Fruit fly (Drosophila melanogaster) whole organism, embryonic: ENCODE measurements around the gene jus.

Experiments
- CG12942 ChIP-seq: fragments of 200-800 bp; sonication (Bioruptor generic); optimal IDR thresholded peaks from 3 replicates; lab custom pipeline; 2016; ENCODE audit warnings: missing biosample characterization, missing genetic modification characterization
- CG2202 ChIP-seq: fragments of 200-800 bp; sonication (Bioruptor generic); optimal IDR thresholded peaks from 2 replicates; lab custom pipeline; 2018; ENCODE audit warnings: missing biosample characterization, mild to moderate bottlenecking, missing genetic modification characterization
- CG2678 ChIP-seq: fragments of 200-800 bp; sonication (Bioruptor generic); optimal IDR thresholded peaks from 3 replicates; lab custom pipeline; 2019; ENCODE audit warnings: missing biosample characterization, mild to moderate bottlenecking, missing genetic modification characterization, moderate library complexity
- CG2875 ChIP-seq: fragments of 200-800 bp; sonication (Bioruptor generic); optimal IDR thresholded peaks from 2 replicates; lab custom pipeline; 2017; ENCODE audit warnings: missing biosample characterization, mild to moderate bottlenecking, missing genetic modification characterization, missing genetic modification reagents
- CG3163 ChIP-seq: fragments of 200-800 bp; sonication (Bioruptor generic); optimal IDR thresholded peaks from 3 replicates; lab custom pipeline; 2016; ENCODE audit warnings: missing biosample characterization, missing genetic modification characterization
- CG6791 ChIP-seq: fragments of 200-800 bp; sonication (Bioruptor generic); IDR thresholded peaks from 3 replicates; pipeline ENCODE4 v1.3.6; 2022; ENCODE audit warnings: missing biosample characterization, missing genetic modification characterization; ENCODE audit not compliant: partially characterized antibody
- CG7556 ChIP-seq: fragments of 200-800 bp; sonication (Bioruptor generic); optimal IDR thresholded peaks from 2 replicates; lab custom pipeline; 2017; ENCODE audit warnings: missing biosample characterization, mild to moderate bottlenecking, missing genetic modification characterization
- CHES-1-like ChIP-seq: fragments of 200-800 bp; sonication (Bioruptor generic); optimal IDR thresholded peaks from 2 replicates; lab custom pipeline; 2016; ENCODE audit warnings: missing biosample characterization, missing genetic modification characterization
- D ChIP-seq, 2 experiments: fragments of 200-800 bp in 1 of 2; fragments of >200 bp in 1 of 2; sonication (Bioruptor generic) in 1 of 2; optimal IDR thresholded peaks; 2 replicates in 1 of 2; 3 replicates in 1 of 2; lab custom pipeline; 2017; ENCODE audit warnings: mild to moderate bottlenecking in 1 of 2, missing biosample characterization in 1 of 2, missing genetic modification characterization in 1 of 2, missing genetic modification reagents in 1 of 2
- Dfd ChIP-seq, 2 experiments: fragments of >200 bp; optimal IDR thresholded peaks; 2 replicates each; lab custom pipeline; 2017; ENCODE audit warnings: missing biosample characterization in 2 of 2, missing genetic modification characterization in 2 of 2
- Drgx ChIP-seq: fragments of 200-800 bp; sonication (Bioruptor generic); IDR thresholded peaks from 2 replicates; pipeline ENCODE4 v1.3.6; 2022; ENCODE audit warnings: missing biosample characterization, missing genetic modification characterization
- Ets65A ChIP-seq: fragments of 200-800 bp; sonication (Bioruptor generic); peaks from one replicate; lab custom pipeline; 2016; ENCODE audit warnings: missing biosample characterization, missing genetic modification characterization
- Fer2 ChIP-seq: fragments of 200-800 bp; sonication (Bioruptor generic); optimal IDR thresholded peaks from 2 replicates; lab custom pipeline; 2018; ENCODE audit warnings: missing biosample characterization, mild to moderate bottlenecking, missing genetic modification characterization, moderate library complexity
- HLH4C ChIP-seq: fragments of 200-800 bp; sonication (Bioruptor generic); IDR thresholded peaks from 3 replicates; pipeline ENCODE4 v1.3.6; 2022; ENCODE audit warnings: missing biosample characterization, missing genetic modification characterization; ENCODE audit not compliant: partially characterized antibody
- Hmr ChIP-seq: fragments of 200-800 bp; sonication (Bioruptor generic); optimal IDR thresholded peaks from 3 replicates; lab custom pipeline; 2017; ENCODE audit warnings: mild to moderate bottlenecking, missing biosample characterization, missing genetic modification reagents, missing genetic modification characterization
- Max ChIP-seq: fragments of 200-800 bp; sonication (Bioruptor generic); optimal IDR thresholded peaks from 2 replicates; lab custom pipeline; 2016; ENCODE audit warnings: missing biosample characterization, mild to moderate bottlenecking, missing genetic modification characterization
- NK7.1 ChIP-seq: fragments of 200-800 bp; sonication (Bioruptor generic); optimal IDR thresholded peaks from 3 replicates; lab custom pipeline; 2016; ENCODE audit warnings: missing biosample characterization, missing genetic modification characterization
- Nf-YB ChIP-seq: fragments of 200-800 bp; sonication (Bioruptor generic); optimal IDR thresholded peaks from 3 replicates; lab custom pipeline; 2019; ENCODE audit warnings: missing biosample characterization, mild to moderate bottlenecking, missing genetic modification characterization, moderate library complexity
- Oaz ChIP-seq: fragments of 200-800 bp; sonication (Bioruptor generic); IDR thresholded peaks from 2 replicates; pipeline ENCODE4 v1.3.6; 2022; ENCODE audit warnings: missing biosample characterization, missing genetic modification characterization
- Rx ChIP-seq: fragments of 200-800 bp; sonication (Bioruptor generic); IDR thresholded peaks from 2 replicates; pipeline ENCODE4 v1.3.6; 2022; ENCODE audit warnings: missing biosample characterization, missing genetic modification characterization
- Six4 ChIP-seq: fragments of 200-800 bp; sonication (Bioruptor generic); optimal IDR thresholded peaks from 2 replicates; lab custom pipeline; 2016; ENCODE audit warnings: missing biosample characterization, missing genetic modification characterization
- Sox102F ChIP-seq: fragments of 200-800 bp; sonication (Bioruptor generic); optimal IDR thresholded peaks from 2 replicates; lab custom pipeline; 2018; ENCODE audit warnings: missing biosample characterization, mild to moderate bottlenecking, missing genetic modification characterization, moderate library complexity
- TFAM ChIP-seq: fragments of 200-800 bp; sonication (Bioruptor generic); optimal IDR thresholded peaks from 2 replicates; lab custom pipeline; 2017; ENCODE audit warnings: missing biosample characterization, missing genetic modification characterization, inconsistent platforms
- Taf1 ChIP-seq: fragments of 200-800 bp; sonication (Bioruptor generic); IDR thresholded peaks from 2 replicates; pipeline ENCODE4 v1.3.6; 2022; ENCODE audit warnings: missing biosample characterization, missing genetic modification characterization
- amos ChIP-seq: fragments of 200-800 bp; sonication (Bioruptor generic); IDR thresholded peaks from 2 replicates; pipeline ENCODE4 v1.3.6; 2022; ENCODE audit warnings: missing biosample characterization, missing genetic modification characterization; ENCODE audit not compliant: partially characterized antibody
- caup ChIP-seq: fragments of 200-800 bp; sonication (Bioruptor generic); optimal IDR thresholded peaks from 3 replicates; lab custom pipeline; 2017; ENCODE audit warnings: missing biosample characterization, mild to moderate bottlenecking, missing genetic modification characterization, moderate library complexity; ENCODE audit not compliant: severe bottlenecking
- crol ChIP-seq: fragments of 200-800 bp; sonication (Bioruptor generic); IDR thresholded peaks from 2 replicates; pipeline ENCODE4 v1.3.6; 2022; ENCODE audit warnings: missing biosample characterization, missing genetic modification characterization
- cwo ChIP-seq: fragments of 200-800 bp; sonication (Bioruptor generic); optimal IDR thresholded peaks from 3 replicates; lab custom pipeline; 2017; ENCODE audit warnings: missing biosample characterization, missing genetic modification characterization, mild to moderate bottlenecking, moderate library complexity, missing genetic modification reagents
- dati ChIP-seq: fragments of 200-800 bp; sonication (Bioruptor generic); IDR thresholded peaks from 2 replicates; pipeline ENCODE4 v1.3.6; 2022; ENCODE audit warnings: missing biosample characterization, missing genetic modification characterization
- esg ChIP-seq: fragments of 200-800 bp; sonication (Bioruptor generic); conservative IDR thresholded peaks from 2 replicates; pipeline ENCODE4 v1.3.6; 2022; ENCODE audit warnings: missing biosample characterization, missing genetic modification characterization
- eve ChIP-seq, 2 experiments: fragments of >200 bp; optimal IDR thresholded peaks; 2 replicates each; lab custom pipeline; 2017; ENCODE audit warnings: missing biosample characterization in 2 of 2, missing genetic modification characterization in 2 of 2
- ewg ChIP-seq: fragments of 200-800 bp; sonication (Bioruptor generic); optimal IDR thresholded peaks from 3 replicates; lab custom pipeline; 2017; ENCODE audit warnings: mild to moderate bottlenecking, missing biosample characterization, missing genetic modification reagents, missing genetic modification characterization
- eyg ChIP-seq: fragments of 200-800 bp; sonication (Bioruptor generic); optimal IDR thresholded peaks from 3 replicates; lab custom pipeline; 2016; ENCODE audit warnings: missing biosample characterization, missing genetic modification characterization
- ftz-f1 ChIP-seq: fragments of 200-800 bp; sonication (Bioruptor generic); optimal IDR thresholded peaks from 2 replicates; lab custom pipeline; 2016; ENCODE audit warnings: missing biosample characterization, missing genetic modification characterization
- gce ChIP-seq: fragments of 200-800 bp; sonication (Bioruptor generic); IDR thresholded peaks from 3 replicates; pipeline ENCODE4 v1.3.6; 2022; ENCODE audit warnings: missing biosample characterization, missing genetic modification characterization
- gro ChIP-seq: fragments of 200-800 bp; sonication (Bioruptor generic); optimal IDR thresholded peaks from 2 replicates; lab custom pipeline; 2016; ENCODE audit warnings: missing biosample characterization, missing genetic modification characterization
- hth ChIP-seq: fragments of >200 bp; optimal IDR thresholded peaks from 2 replicates; lab custom pipeline; 2017; ENCODE audit warnings: inconsistent platforms
- inv ChIP-seq: fragments of 200-800 bp; sonication (Bioruptor generic); IDR thresholded peaks from 2 replicates; pipeline ENCODE4 v1.3.6; 2022; ENCODE audit warnings: missing biosample characterization, missing genetic modification characterization; ENCODE audit not compliant: partially characterized antibody
- nerfin-2 ChIP-seq: fragments of 200-800 bp; sonication (Bioruptor generic); IDR thresholded peaks from 2 replicates; pipeline ENCODE4 v1.3.6; 2022; ENCODE audit warnings: missing biosample characterization, missing genetic modification characterization; ENCODE audit not compliant: partially characterized antibody
- onecut ChIP-seq: fragments of 200-800 bp; sonication (Bioruptor generic); IDR thresholded peaks from 2 replicates; pipeline ENCODE4 v1.3.6; 2022; ENCODE audit warnings: missing biosample characterization, missing genetic modification characterization
- org-1 ChIP-seq: fragments of 200-800 bp; sonication (Bioruptor generic); optimal IDR thresholded peaks from 2 replicates; lab custom pipeline; 2017; ENCODE audit warnings: missing biosample characterization, missing genetic modification characterization
- pan ChIP-seq, 4 experiments: fragments of >200 bp in 3 of 4; fragments of 200-800 bp in 1 of 4; sonication (Bioruptor generic) in 1 of 4; optimal IDR thresholded peaks in 3 of 4; IDR thresholded peaks in 1 of 4; 2 replicates each; pipeline versions ENCODE4 v1.3.6 to Lab custom; 2017 to 2022; ENCODE audit warnings: missing biosample characterization in 2 of 4, missing genetic modification characterization in 2 of 4, mixed read lengths in 1 of 4
- run ChIP-seq: fragments of 200-800 bp; sonication (Bioruptor generic); optimal IDR thresholded peaks from 3 replicates; lab custom pipeline; 2018; ENCODE audit warnings: missing biosample characterization, mild to moderate bottlenecking, missing genetic modification characterization
- shn ChIP-seq: fragments of 200-800 bp; sonication (Bioruptor generic); optimal IDR thresholded peaks from 3 replicates; lab custom pipeline; 2016; ENCODE audit warnings: missing biosample characterization, missing genetic modification characterization
- slou ChIP-seq: fragments of 200-800 bp; sonication (Bioruptor generic); optimal IDR thresholded peaks from 3 replicates; lab custom pipeline; 2016; ENCODE audit warnings: missing biosample characterization, missing genetic modification characterization
- so ChIP-seq: fragments of 200-800 bp; sonication (Bioruptor generic); IDR thresholded peaks from 3 replicates; pipeline ENCODE4 v1.3.6; 2022; ENCODE audit warnings: missing biosample characterization, missing genetic modification characterization
- sr ChIP-seq: fragments of 200-800 bp; sonication (Bioruptor generic); IDR thresholded peaks from 3 replicates; pipeline ENCODE4 v1.3.6; 2022; ENCODE audit warnings: missing biosample characterization, missing genetic modification characterization
- tup ChIP-seq: fragments of 200-800 bp; sonication (Bioruptor generic); optimal IDR thresholded peaks from 2 replicates; lab custom pipeline; 2016; ENCODE audit warnings: missing biosample characterization, mild to moderate bottlenecking, missing genetic modification characterization, moderate library complexity
- twi ChIP-seq: fragments of 200-800 bp; optimal IDR thresholded peaks from 2 replicates; lab custom pipeline; 2019; ENCODE audit warnings: missing biosample characterization, mild to moderate bottlenecking, missing genetic modification characterization, moderate library complexity
- z ChIP-seq: fragments of 200-800 bp; sonication (Bioruptor generic); IDR thresholded peaks from 3 replicates; pipeline ENCODE4 v1.3.6; 2022; ENCODE audit warnings: missing biosample characterization, missing genetic modification characterization

The jus gene

DNA sequence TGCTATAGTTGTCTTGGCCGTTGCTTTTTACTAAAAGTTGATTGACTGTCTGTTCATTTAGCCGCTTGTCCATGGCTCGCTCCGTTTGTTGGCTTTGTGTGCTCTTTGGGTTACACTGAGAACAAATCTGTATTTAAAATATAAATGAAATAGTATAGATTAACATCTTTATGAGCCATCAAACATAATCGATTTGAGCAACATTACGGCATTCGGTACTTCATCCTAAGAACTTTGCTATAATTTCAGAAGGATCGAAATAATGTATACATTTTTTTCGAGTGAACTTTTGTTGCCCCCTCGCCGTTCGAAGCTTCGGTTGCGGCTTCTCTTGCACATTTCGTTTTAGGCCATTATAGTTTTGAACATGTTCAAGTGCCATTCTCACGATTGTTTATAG, 13.2 kb upstream of the jus start (continued):
- peak; percentile 81 for TF ChIP-seq Ets65A
- no peak for TF ChIP-seq Dfd (GFP tag; optimal IDR thresholded peaks at IDR 0.05; lab: Kevin White, UChicago)
- TF ChIP-seq gce (GFP tag; lab: Robert Waterston, UW), result peak; percentile 58; the same call in 1 of the 3 replicates
- no peak for TF ChIP-seq ftz-f1
- no peak for TF ChIP-seq CG12942 (GFP tag; lab: Kevin White, UChicago)
- TF ChIP-seq caup (GFP tag; lab: Kevin White, UChicago), result peak; percentile 32
- peak; percentile 35 for TF ChIP-seq Six4 (GFP tag; lab: Kevin White, UChicago)
- TF ChIP-seq Sox102F (GFP tag; lab: Kevin White, UChicago), result peak; percentile 89
- TF ChIP-seq HLH4C, result no peak
- no peak for TF ChIP-seq dati (GFP tag; lab: Robert Waterston, UW)
- TF ChIP-seq Taf1, result no peak
- no peak for TF ChIP-seq inv (GFP tag; lab: Robert Waterston, UW)
- TF ChIP-seq Drgx (GFP tag; lab: Robert Waterston, UW), result peak; percentile 92
- no peak for TF ChIP-seq shn (GFP tag; lab: Kevin White, UChicago)
- no peak for TF ChIP-seq z (GFP tag; lab: Robert Waterston, UW)
- TF ChIP-seq CHES-1-like (GFP tag; lab: Kevin White, UChicago), result no peak
- TF ChIP-seq Rx, result peak; percentile 68
- TF ChIP-seq CG6791 (GFP tag; lab: Robert Waterston, UW), result no peak
- peak; percentile 60 for TF ChIP-seq ewg
- peak; percentile 63 for TF ChIP-seq CG7556 (GFP tag; lab: Kevin White, UChicago)
- peak; percentile 59 for TF ChIP-seq CG2202 (tag; lab: Kevin White, UChicago)
- TF ChIP-seq nerfin-2, result no peak
- TF ChIP-seq gro (GFP tag; lab: Kevin White, UChicago), result no peak
- TF ChIP-seq amos (GFP tag; lab: Robert Waterston, UW), result no peak
- no peak for TF ChIP-seq D (optimal IDR thresholded peaks at IDR 0.05; lab: Kevin White, UChicago)
- peak; percentile 73 for TF ChIP-seq D (GFP tag; optimal IDR thresholded peaks at IDR 0.05; lab: Kevin White, UChicago)
- no peak for TF ChIP-seq crol (GFP tag; lab: Robert Waterston, UW)
- TF ChIP-seq hth (lab: Kevin White, UChicago), result no peak
- TF ChIP-seq twi (tag; lab: Kevin White, UChicago), result peak; percentile 25
- TF ChIP-seq esg (GFP tag; lab: Robert Waterston, UW), result peak; percentile 66
- TF ChIP-seq Oaz (GFP tag; lab: Robert Waterston, UW), result peak; percentile 36; the same call in 1 of the 2 replicates
- peak; percentile 23; the same call in 1 of the 3 replicates for TF ChIP-seq sr (GFP tag; lab: Robert Waterston, UW)
- no peak for TF ChIP-seq pan (optimal IDR thresholded peaks at IDR 0.05; lab: Kevin White, UChicago)
- TF ChIP-seq pan (GFP tag; optimal IDR thresholded peaks at IDR 0.05 in 1 of 2, IDR thresholded peaks at IDR 0.05 in 1 of 2), result peak in 1 of 2 experiments; percentile 77
- no peak for TF ChIP-seq slou
- TF ChIP-seq CG2678 (tag; lab: Kevin White, UChicago), result peak; percentile 79
- peak; percentile 55 for TF ChIP-seq run
- peak; percentile 23 for TF ChIP-seq cwo (GFP tag; lab: Kevin White, UChicago)
- no peak for TF ChIP-seq eyg
- TF ChIP-seq so (GFP tag; lab: Robert Waterston, UW), result peak; percentile 57; the same call in 1 of the 3 replicates
- peak; percentile 62 for TF ChIP-seq onecut (GFP tag; lab: Robert Waterston, UW)
- TF ChIP-seq CG2875 (GFP tag; lab: Kevin White, UChicago), result peak; percentile 63
- no peak for TF ChIP-seq TFAM (GFP tag; lab: Kevin White, UChicago)
- TF ChIP-seq tup, result no peak
- no peak for TF ChIP-seq CG3163
- TF ChIP-seq org-1 (GFP tag; lab: Kevin White, UChicago), result peak; percentile 50
- peak; percentile 42 for TF ChIP-seq Hmr (GFP tag; lab: Kevin White, UChicago)
- peak; percentile 38 for TF ChIP-seq Max (GFP tag; lab: Kevin White, UChicago)
- peak; percentile 14 for TF ChIP-seq NK7.1 (GFP tag; lab: Kevin White, UChicago)
- no peak for TF ChIP-seq Fer2
- peak in 1 of 2 experiments; percentile 86 for TF ChIP-seq eve (GFP tag; optimal IDR thresholded peaks at IDR 0.05; lab: Kevin White, UChicago)
- peak; percentile 27 for TF ChIP-seq Nf-YB (GFP tag; lab: Kevin White, UChicago)
